Worm (Caenorhabditis elegans) whole organism, L1 larva: ENCODE results near the gene C07B5.4.
A peak's percentile ranks its signal among the peaks of the same experiment; 100 is the strongest.

ENCODE experiments used
- C04F5.9 ChIP-seq: sonication (generic microtip); optimal IDR thresholded peaks from 2 replicates; lab custom pipeline; 2016; ENCODE audit warnings: missing genetic modification characterization, missing compliant biosample characterization
- C16A3.4 ChIP-seq: fragments of 150-350 bp; optimal IDR thresholded peaks from 2 replicates; lab custom pipeline; 2014; ENCODE audit warnings: missing biosample characterization, missing genetic modification characterization
- F16B12.6 ChIP-seq: fragments of 150-350 bp; optimal IDR thresholded peaks from 2 replicates; lab custom pipeline; 2014; ENCODE audit warnings: missing biosample characterization, missing genetic modification characterization
- Y116A8C.19 ChIP-seq: sonication (generic microtip); optimal IDR thresholded peaks from 2 replicates; lab custom pipeline; 2016; ENCODE audit warnings: missing compliant biosample characterization, missing genetic modification characterization, borderline replicate concordance
- alr-1 ChIP-seq: fragments of 200-800 bp; sonication (Bioruptor generic); optimal IDR thresholded peaks from 2 replicates; lab custom pipeline; 2018; ENCODE audit warnings: borderline replicate concordance, mild to moderate bottlenecking, missing genetic modification characterization, missing compliant biosample characterization
- blmp-1 ChIP-seq: fragments of 150-350 bp; optimal IDR thresholded peaks from 2 replicates; lab custom pipeline; 2014; ENCODE audit warnings: missing biosample characterization, missing genetic modification characterization
- ceh-82 ChIP-seq, 3 experiments: fragments of 150-350 bp in 1 of 3; sonication (generic microtip) in 2 of 3; optimal IDR thresholded peaks; 2 replicates each; lab custom pipeline; 2014 to 2017; ENCODE audit warnings: missing biosample characterization in 3 of 3, missing genetic modification characterization in 3 of 3
- ceh-90 ChIP-seq: sonication (generic microtip); optimal IDR thresholded peaks from 2 replicates; lab custom pipeline; 2016; ENCODE audit warnings: missing genetic modification characterization, missing compliant biosample characterization
- dpl-1 ChIP-seq, 3 experiments: fragments of 150-350 bp in 2 of 3; sonication (generic microtip) in 1 of 3; optimal IDR thresholded peaks; 2 replicates each; lab custom pipeline; 2014 to 2017; ENCODE audit warnings: missing biosample characterization in 3 of 3, missing genetic modification characterization in 3 of 3, missing genetic modification reagents in 3 of 3
- dsc-1 ChIP-seq: sonication (generic microtip); optimal IDR thresholded peaks from 2 replicates; lab custom pipeline; 2016; ENCODE audit warnings: mild to moderate bottlenecking, missing genetic modification characterization, missing compliant biosample characterization
- efl-1 ChIP-seq, 4 experiments: fragments of 150-350 bp; optimal IDR thresholded peaks in 3 of 4; peaks in 1 of 4; 1 replicate in 1 of 4; 2 replicates in 3 of 4; lab custom pipeline; 2014; ENCODE audit warnings: missing biosample characterization in 2 of 4, missing genetic modification characterization in 2 of 4, missing genetic modification reagents in 2 of 4
- efl-3 ChIP-seq: fragments of 200-800 bp; sonication (Bioruptor generic); optimal IDR thresholded peaks from 2 replicates; lab custom pipeline; 2018; ENCODE audit warnings: mild to moderate bottlenecking, missing genetic modification characterization, missing compliant biosample characterization
- egl-27 ChIP-seq, 2 experiments: fragments of 150-350 bp in 1 of 2; sonication (generic microtip); optimal IDR thresholded peaks; 3 replicates each; lab custom pipeline; 2017 to 2018; ENCODE audit warnings: missing biosample characterization in 2 of 2, missing genetic modification characterization in 2 of 2, missing genetic modification reagents in 2 of 2
- elt-3 ChIP-seq, 6 experiments: fragments of 150-350 bp in 1 of 6; sonication (generic microtip); optimal IDR thresholded peaks; 2 replicates each; lab custom pipeline; 2017 to 2018; ENCODE audit warnings: missing biosample characterization in 6 of 6, missing genetic modification characterization in 6 of 6, inconsistent platforms in 1 of 6
- fkh-10 ChIP-seq: sonication (generic microtip); optimal IDR thresholded peaks from 2 replicates; lab custom pipeline; 2017; ENCODE audit warnings: missing biosample characterization, missing genetic modification reagents, missing genetic modification characterization
- fkh-4 ChIP-seq: sonication (generic microtip); optimal IDR thresholded peaks from 2 replicates; lab custom pipeline; 2016; ENCODE audit warnings: missing compliant biosample characterization, missing genetic modification characterization, borderline replicate concordance
- fkh-8 ChIP-seq: sonication (generic microtip); optimal IDR thresholded peaks from 2 replicates; lab custom pipeline; 2016; ENCODE audit warnings: mild to moderate bottlenecking, missing genetic modification characterization, missing compliant biosample characterization
- lin-14 ChIP-seq: fragments of 200-800 bp; sonication (Bioruptor generic); optimal IDR thresholded peaks from 2 replicates; lab custom pipeline; 2018; ENCODE audit warnings: mild to moderate bottlenecking, missing genetic modification characterization, moderate library complexity, missing compliant biosample characterization
- lsy-2 ChIP-seq, 2 experiments: fragments of 150-350 bp; optimal IDR thresholded peaks; 2 replicates each; lab custom pipeline; 2014; ENCODE audit warnings: missing biosample characterization in 2 of 2, missing genetic modification characterization in 2 of 2
- mdl-1 ChIP-seq, 2 experiments: fragments of 150-350 bp; optimal IDR thresholded peaks; 2 replicates each; lab custom pipeline; 2014 to 2017; ENCODE audit warnings: missing biosample characterization in 2 of 2, missing genetic modification characterization in 2 of 2, inconsistent platforms in 1 of 2
- mef-2 ChIP-seq: fragments of 150-350 bp; optimal IDR thresholded peaks from 2 replicates; lab custom pipeline; 2014; ENCODE audit warnings: missing biosample characterization, missing genetic modification characterization
- mep-1 ChIP-seq: fragments of 150-350 bp; optimal IDR thresholded peaks from 2 replicates; lab custom pipeline; 2014; ENCODE audit warnings: missing biosample characterization, missing genetic modification characterization
- nhr-11 ChIP-seq: fragments of 150-350 bp; optimal IDR thresholded peaks from 2 replicates; lab custom pipeline; 2014; ENCODE audit warnings: missing biosample characterization, missing genetic modification characterization
- nhr-12 ChIP-seq: sonication (generic microtip); optimal IDR thresholded peaks from 2 replicates; lab custom pipeline; 2017; ENCODE audit warnings: missing biosample characterization, missing genetic modification characterization
- nhr-19 ChIP-seq: fragments of 200-800 bp; sonication (Bioruptor generic); conservative IDR thresholded peaks from 2 replicates; pipeline ENCODE4 v1.3.6; 2022; ENCODE audit warnings: missing genetic modification characterization, missing compliant biosample characterization
- nhr-20 ChIP-seq: sonication (generic microtip); optimal IDR thresholded peaks from 2 replicates; lab custom pipeline; 2016; ENCODE audit warnings: mild to moderate bottlenecking, missing genetic modification characterization, missing compliant biosample characterization
- nhr-77 ChIP-seq: fragments of 150-350 bp; optimal IDR thresholded peaks from 2 replicates; lab custom pipeline; 2014; ENCODE audit warnings: missing biosample characterization, missing genetic modification characterization
- nhr-85 ChIP-seq: sonication (generic microtip); peaks from one replicate; lab custom pipeline; 2016; ENCODE audit warnings: missing genetic modification characterization, inconsistent platforms, missing compliant biosample characterization
- nhr-90 ChIP-seq: sonication (generic microtip); optimal IDR thresholded peaks from 2 replicates; lab custom pipeline; 2016; ENCODE audit warnings: mild to moderate bottlenecking, missing genetic modification characterization, missing compliant biosample characterization; ENCODE audit not compliant: poor library complexity
- pag-3 ChIP-seq: sonication (generic microtip); optimal IDR thresholded peaks from 2 replicates; lab custom pipeline; 2017; ENCODE audit warnings: missing genetic modification characterization, mild to moderate bottlenecking, missing compliant biosample characterization, antibody characterized with exemption, borderline replicate concordance; ENCODE audit not compliant: insufficient read depth
- pax-3 ChIP-seq: fragments of 200-800 bp; sonication (Bioruptor generic); optimal IDR thresholded peaks from 2 replicates; lab custom pipeline; 2018; ENCODE audit warnings: mild to moderate bottlenecking, missing genetic modification characterization, moderate library complexity, missing compliant biosample characterization
- rnt-1 ChIP-seq: sonication (generic microtip); optimal IDR thresholded peaks from 2 replicates; lab custom pipeline; 2016; ENCODE audit warnings: mild to moderate bottlenecking, missing genetic modification characterization, moderate library complexity, missing compliant biosample characterization
- skn-1 ChIP-seq: fragments of 150-350 bp; optimal IDR thresholded peaks from 2 replicates; lab custom pipeline; 2014; ENCODE audit warnings: missing biosample characterization, missing genetic modification characterization
- snu-23 ChIP-seq: sonication (generic microtip); optimal IDR thresholded peaks from 2 replicates; lab custom pipeline; 2016; ENCODE audit warnings: missing genetic modification characterization, missing compliant biosample characterization
- sox-4 ChIP-seq: sonication (generic microtip); optimal IDR thresholded peaks from 2 replicates; lab custom pipeline; 2016; ENCODE audit warnings: missing genetic modification characterization, missing compliant biosample characterization
- swsn-7 ChIP-seq: sonication (generic microtip); optimal IDR thresholded peaks from 2 replicates; lab custom pipeline; 2016; ENCODE audit warnings: missing genetic modification characterization, missing compliant biosample characterization
- tbx-2 ChIP-seq: sonication (generic microtip); optimal IDR thresholded peaks from 2 replicates; lab custom pipeline; 2016; ENCODE audit warnings: missing genetic modification characterization, missing compliant biosample characterization
- unc-130 ChIP-seq: fragments of 150-350 bp; optimal IDR thresholded peaks from 2 replicates; lab custom pipeline; 2017; ENCODE audit warnings: missing biosample characterization, missing genetic modification characterization, inconsistent platforms
- unc-30 ChIP-seq: sonication (generic microtip); optimal IDR thresholded peaks from 2 replicates; lab custom pipeline; 2017; ENCODE audit warnings: missing biosample characterization, missing genetic modification characterization
- unc-86 ChIP-seq: sonication (generic microtip); optimal IDR thresholded peaks from 2 replicates; lab custom pipeline; 2016; ENCODE audit warnings: missing genetic modification characterization, missing compliant biosample characterization
- vab-15 ChIP-seq: sonication (generic microtip); optimal IDR thresholded peaks from 2 replicates; lab custom pipeline; 2017; ENCODE audit warnings: missing genotype, mild to moderate bottlenecking, missing genetic modification characterization, missing compliant biosample characterization
- xbp-1 ChIP-seq: sonication (generic microtip); optimal IDR thresholded peaks from 2 replicates; lab custom pipeline; 2016; ENCODE audit warnings: missing genetic modification characterization, missing compliant biosample characterization

Gene C07B5.4

ce11 chrX:9548890-9549289 is 19.4 kb downstream of the C07B5.4 start (continued):
- TF ChIP-seq pag-3 (tag; lab: Kevin White, UChicago) (peak; percentile 33), fkh-10 (no peak), blmp-1 (peak; percentile 98), nhr-20 (tag; lab: Kevin White, UChicago) (peak; percentile 82), nhr-85 (tag; lab: Kevin White, UChicago) (peak; percentile 98), alr-1 (tag; lab: Kevin White, UChicago) (no peak), F16B12.6 (no peak), unc-30 (tag; lab: Kevin White, UChicago) (no peak), fkh-4 (tag; lab: Kevin White, UChicago) (no peak), swsn-7 (no peak), dsc-1 (tag; lab: Kevin White, UChicago) (no peak), skn-1 (peak; percentile 2), nhr-90 (tag; lab: Kevin White, UChicago) (peak; percentile 73), mef-2 (tag; lab: Kevin White, UChicago) (no peak), nhr-19 (GFP tag; lab: Robert Waterston, UW) (peak; percentile 47), elt-3 (tag; optimal IDR thresholded peaks at IDR 0.05; lab: Kevin White, UChicago) (peak in 2 of 6 experiments; percentile 77 to 91), dpl-1 (GFP tag; optimal IDR thresholded peaks at IDR 0.05; lab: Kevin White, UChicago) (no peak), C16A3.4 (no peak), C04F5.9 (no peak)

DNA sequence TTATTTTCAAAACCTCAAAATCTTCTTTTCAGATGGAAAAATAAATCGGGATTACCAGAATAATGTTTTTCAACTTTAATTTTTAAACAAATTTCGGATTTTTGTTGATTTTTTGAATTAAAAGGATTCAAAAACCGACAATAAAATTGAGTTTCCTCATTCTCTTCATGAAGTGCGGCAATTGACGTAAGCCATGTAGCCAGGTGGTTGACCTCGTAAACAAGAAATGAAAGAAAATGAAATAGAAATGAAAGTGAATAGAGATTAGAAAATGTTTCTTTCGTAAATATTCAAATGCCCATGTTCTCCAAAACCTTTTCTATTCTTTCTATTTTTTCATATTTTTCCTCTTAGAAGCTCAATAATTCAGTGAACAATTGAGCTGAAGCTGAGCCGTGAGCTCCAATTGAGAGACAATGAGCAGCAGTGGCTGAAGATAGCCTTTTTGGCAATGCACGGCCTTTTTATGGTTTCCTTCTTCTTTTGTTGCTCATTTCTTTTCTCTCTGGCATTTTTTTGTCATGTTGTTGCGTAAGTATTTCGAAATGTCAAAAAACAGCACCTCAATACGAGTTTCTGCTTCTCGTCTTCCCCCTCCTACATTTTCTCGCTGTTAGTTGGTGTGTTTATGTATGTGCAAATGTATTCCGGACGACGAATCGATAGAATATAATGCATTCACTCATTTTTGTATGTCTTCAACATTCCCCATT is 20.4 kb downstream of the C07B5.4 start:
- TF ChIP-seq vab-15, result no peak
- TF ChIP-seq efl-1 (optimal IDR thresholded peaks at IDR 0.05; lab: Kevin White, UChicago), result no peak
- TF ChIP-seq efl-1 (GFP tag; optimal IDR thresholded peaks at IDR 0.05 in 1 of 2; lab: Kevin White, UChicago), result peak in 1 of 2 experiments; percentile 45
- no peak for TF ChIP-seq egl-27 (tag; optimal IDR thresholded peaks at IDR 0.05; lab: Kevin White, UChicago)
- peak; percentile 20 for TF ChIP-seq lin-14 (GFP tag; lab: Kevin White, UChicago)
- TF ChIP-seq pax-3 (tag; lab: Kevin White, UChicago), result no peak
- peak; percentile 90 for TF ChIP-seq blmp-1
- peak; percentile 26 for TF ChIP-seq rnt-1 (tag; lab: Kevin White, UChicago)
- peak in 2 of 3 experiments; percentile 17 to 33 for TF ChIP-seq ceh-82 (tag; optimal IDR thresholded peaks at IDR 0.05; lab: Kevin White, UChicago)
- TF ChIP-seq unc-130 (tag; lab: Kevin White, UChicago), result no peak
- TF ChIP-seq fkh-8 (tag; lab: Kevin White, UChicago), result peak; percentile 21
- TF ChIP-seq skn-1, result peak; percentile 60
- TF ChIP-seq xbp-1, result no peak
- no peak for TF ChIP-seq nhr-12 (tag; lab: Kevin White, UChicago)
- no peak for TF ChIP-seq F16B12.6
- TF ChIP-seq unc-86, result no peak
- TF ChIP-seq lsy-2 (tag; optimal IDR thresholded peaks at IDR 0.05; lab: Kevin White, UChicago), result peak in 1 of 2 experiments; percentile 14
- TF ChIP-seq efl-3 (GFP tag; lab: Kevin White, UChicago), result no peak
- TF ChIP-seq sox-4 (tag; lab: Kevin White, UChicago), result no peak
- TF ChIP-seq nhr-77 (tag; lab: Kevin White, UChicago), result no peak
- no peak for TF ChIP-seq tbx-2 (tag; lab: Kevin White, UChicago)
- TF ChIP-seq mdl-1 (tag; optimal IDR thresholded peaks at IDR 0.05; lab: Kevin White, UChicago), result no peak
- peak in 1 of 6 experiments; percentile 10 for TF ChIP-seq elt-3 (tag; optimal IDR thresholded peaks at IDR 0.05; lab: Kevin White, UChicago)
- TF ChIP-seq snu-23 (GFP tag; lab: Kevin White, UChicago), result no peak
- no peak for TF ChIP-seq nhr-11 (tag; lab: Kevin White, UChicago)
- no peak for TF ChIP-seq swsn-7
- TF ChIP-seq mep-1 (tag; lab: Kevin White, UChicago), result no peak
- TF ChIP-seq ceh-90 (tag; lab: Kevin White, UChicago), result no peak
- TF ChIP-seq Y116A8C.19 (tag; lab: Kevin White, UChicago), result no peak
- peak; percentile 72 for TF ChIP-seq nhr-85 (tag; lab: Kevin White, UChicago)
- TF ChIP-seq nhr-19 (GFP tag; lab: Robert Waterston, UW), result no peak
